Worm (Caenorhabditis elegans) whole organism, young adult: ENCODE results near the gene Y38A10A.7.
A peak's percentile ranks its signal among the peaks of the same experiment; 100 is the strongest.

Experiments
- B0336.3 ChIP-seq: fragments of 200-800 bp; sonication (Bioruptor generic); IDR thresholded peaks from 2 replicates; pipeline ENCODE4 v1.3.6; 2022; ENCODE audit warnings: missing genetic modification characterization, missing compliant biosample characterization
- C06A6.2 ChIP-seq: fragments of 200-800 bp; sonication (Bioruptor generic); conservative IDR thresholded peaks from 2 replicates; pipeline ENCODE4 v1.3.6; 2022; ENCODE audit warnings: missing genetic modification characterization, missing compliant biosample characterization
- D2030.7 ChIP-seq: fragments of 200-800 bp; sonication (Bioruptor generic); IDR thresholded peaks from 2 replicates; pipeline ENCODE4 v1.3.6; 2022; ENCODE audit warnings: missing genetic modification reagents, missing genetic modification characterization, missing compliant biosample characterization
- F37B4.10 ChIP-seq: fragments of 200-800 bp; sonication (Bioruptor generic); IDR thresholded peaks from 2 replicates; pipeline ENCODE4 v1.3.6; 2022; ENCODE audit warnings: missing genetic modification characterization, missing compliant biosample characterization
- F49E8.2 ChIP-seq: sonication (generic microtip); optimal IDR thresholded peaks from 3 replicates; lab custom pipeline; 2017; ENCODE audit warnings: missing genetic modification characterization, mild to moderate bottlenecking, missing compliant biosample characterization, antibody characterized with exemption, moderate library complexity; ENCODE audit not compliant: insufficient read depth
- Y53G8AR.9 ChIP-seq: fragments of 200-800 bp; sonication (Bioruptor generic); conservative IDR thresholded peaks from 2 replicates; pipeline ENCODE4 v1.3.6; 2022; ENCODE audit warnings: missing genetic modification reagents, missing genetic modification characterization, missing compliant biosample characterization
- Y67H2A.10 ChIP-seq: fragments of 200-800 bp; sonication (Bioruptor generic); conservative IDR thresholded peaks from 2 replicates; pipeline ENCODE4 v1.3.6; 2022; ENCODE audit warnings: missing genetic modification reagents, missing genetic modification characterization, missing compliant biosample characterization
- Y79H2A.3 ChIP-seq: fragments of 200-800 bp; sonication (Bioruptor generic); conservative IDR thresholded peaks from 2 replicates; pipeline ENCODE4 v1.3.6; 2022; ENCODE audit warnings: missing genetic modification reagents, missing genetic modification characterization, missing compliant biosample characterization
- Y95B8A.8 ChIP-seq: fragments of 200-800 bp; sonication (Bioruptor generic); IDR thresholded peaks from 2 replicates; pipeline ENCODE4 v1.3.6; 2022; ENCODE audit warnings: missing genetic modification reagents, missing genetic modification characterization, missing compliant biosample characterization
- ama-1 ChIP-seq, 3 experiments: fragments of 150-350 bp in 1 of 3; sonication (generic microtip) in 2 of 3; optimal IDR thresholded peaks; 2 replicates each; lab custom pipeline; 2014 to 2018; ENCODE audit warnings: missing biosample characterization in 2 of 3, missing genetic modification characterization in 2 of 3, missing genetic modification reagents in 2 of 3
- attf-3 ChIP-seq: fragments of 200-800 bp; sonication (Bioruptor generic); conservative IDR thresholded peaks from 2 replicates; pipeline ENCODE4 v1.3.6; 2022; ENCODE audit warnings: missing genetic modification reagents, missing genetic modification characterization, missing compliant biosample characterization
- attf-5 ChIP-seq: fragments of 200-800 bp; sonication (Bioruptor generic); optimal IDR thresholded peaks from 2 replicates; lab custom pipeline; 2018; ENCODE audit warnings: mild to moderate bottlenecking, missing genetic modification characterization, missing compliant biosample characterization
- ceh-79 ChIP-seq: sonication (generic microtip); optimal IDR thresholded peaks from 2 replicates; lab custom pipeline; 2017; ENCODE audit warnings: mild to moderate bottlenecking, missing genetic modification characterization, missing compliant biosample characterization
- die-1 ChIP-seq: sonication (generic microtip); optimal IDR thresholded peaks from 2 replicates; lab custom pipeline; 2016; ENCODE audit warnings: missing genotype, mild to moderate bottlenecking, missing genetic modification characterization, missing compliant biosample characterization
- egl-18 ChIP-seq: fragments of 200-800 bp; sonication (Bioruptor generic); IDR thresholded peaks from 2 replicates; pipeline ENCODE4 v1.3.6; 2022; ENCODE audit warnings: missing genetic modification reagents, missing genetic modification characterization, missing compliant biosample characterization
- ekl-4 ChIP-seq: fragments of 200-800 bp; sonication (Bioruptor generic); IDR thresholded peaks from 2 replicates; pipeline ENCODE4 v1.3.6; 2022; ENCODE audit warnings: missing genetic modification reagents, missing genetic modification characterization, missing compliant biosample characterization
- gei-17 ChIP-seq: fragments of 200-800 bp; sonication (Bioruptor generic); optimal IDR thresholded peaks from 2 replicates; lab custom pipeline; 2018; ENCODE audit warnings: mild to moderate bottlenecking, missing genetic modification characterization, missing compliant biosample characterization
- him-1 ChIP-seq: sonication (generic microtip); optimal IDR thresholded peaks from 2 replicates; lab custom pipeline; 2016; ENCODE audit warnings: missing genotype, missing genetic modification reagents, missing genetic modification characterization, missing compliant biosample characterization
- hmg-1.2 ChIP-seq: fragments of 200-800 bp; sonication (Bioruptor generic); IDR thresholded peaks from 2 replicates; pipeline ENCODE4 v1.3.6; 2022; ENCODE audit warnings: missing genetic modification reagents, missing genetic modification characterization, missing compliant biosample characterization
- hrde-1 ChIP-seq: sonication (generic microtip); optimal IDR thresholded peaks from 2 replicates; lab custom pipeline; 2016; ENCODE audit warnings: missing genetic modification characterization, mild to moderate bottlenecking, missing compliant biosample characterization, moderate library complexity, missing genotype, missing genetic modification reagents, borderline replicate concordance
- lag-1 ChIP-seq: fragments of 200-800 bp; sonication (Bioruptor generic); IDR thresholded peaks from 2 replicates; pipeline ENCODE4 v1.3.6; 2022; ENCODE audit warnings: missing genetic modification reagents, missing genetic modification characterization, missing compliant biosample characterization
- lin-26 ChIP-seq: fragments of 200-800 bp; sonication (Bioruptor generic); IDR thresholded peaks from 2 replicates; pipeline ENCODE4 v1.3.6; 2022; ENCODE audit warnings: missing genetic modification reagents, missing genetic modification characterization, missing compliant biosample characterization
- lin-54 ChIP-seq: fragments of 200-800 bp; sonication (Bioruptor generic); optimal IDR thresholded peaks from 2 replicates; lab custom pipeline; 2018; ENCODE audit warnings: mild to moderate bottlenecking, missing genetic modification characterization, missing compliant biosample characterization
- lsl-1 ChIP-seq: fragments of 200-800 bp; sonication (Bioruptor generic); optimal IDR thresholded peaks from 2 replicates; lab custom pipeline; 2018; ENCODE audit warnings: mild to moderate bottlenecking, missing genetic modification characterization, moderate library complexity, missing compliant biosample characterization
- madf-8 ChIP-seq: fragments of 200-800 bp; sonication (Bioruptor generic); conservative IDR thresholded peaks from 2 replicates; pipeline ENCODE4 v1.3.6; 2022; ENCODE audit warnings: missing genetic modification reagents, missing genetic modification characterization, missing compliant biosample characterization
- mcd-1 ChIP-seq: fragments of 200-800 bp; sonication (Bioruptor generic); IDR thresholded peaks from 2 replicates; pipeline ENCODE4 v1.3.6; 2022; ENCODE audit warnings: missing genetic modification reagents, missing genetic modification characterization, missing compliant biosample characterization
- mel-28 ChIP-seq: sonication (generic microtip); optimal IDR thresholded peaks from 2 replicates; lab custom pipeline; 2016; ENCODE audit warnings: borderline replicate concordance, mild to moderate bottlenecking, missing genetic modification characterization, missing compliant biosample characterization
- mes-4 ChIP-seq: sonication (generic microtip); optimal IDR thresholded peaks from 2 replicates; lab custom pipeline; 2016; ENCODE audit warnings: missing genotype, missing genetic modification characterization, missing compliant biosample characterization
- nfya-2 ChIP-seq: fragments of 200-800 bp; sonication (Bioruptor generic); IDR thresholded peaks from 2 replicates; pipeline ENCODE4 v1.3.6; 2022; ENCODE audit warnings: missing genetic modification reagents, missing genetic modification characterization, missing compliant biosample characterization
- nfyb-1 ChIP-seq: fragments of 200-800 bp; sonication (Bioruptor generic); IDR thresholded peaks from 2 replicates; pipeline ENCODE4 v1.3.6; 2022; ENCODE audit warnings: missing genetic modification reagents, missing genetic modification characterization, missing compliant biosample characterization
- nhr-80 ChIP-seq: sonication (generic microtip); optimal IDR thresholded peaks from 2 replicates; lab custom pipeline; 2016; ENCODE audit warnings: missing genetic modification characterization, missing compliant biosample characterization
- nhr-90 ChIP-seq: sonication (generic microtip); optimal IDR thresholded peaks from 2 replicates; lab custom pipeline; 2016; ENCODE audit warnings: missing genotype, mild to moderate bottlenecking, missing genetic modification characterization, missing compliant biosample characterization
- pbrm-1 ChIP-seq: fragments of 200-800 bp; sonication (Bioruptor generic); IDR thresholded peaks from 2 replicates; pipeline ENCODE4 v1.3.6; 2022; ENCODE audit warnings: missing genetic modification reagents, missing genetic modification characterization, missing compliant biosample characterization
- rcor-1 ChIP-seq: fragments of 200-800 bp; sonication (Bioruptor generic); IDR thresholded peaks from 2 replicates; pipeline ENCODE4 v1.3.6; 2022; ENCODE audit warnings: missing genetic modification reagents, missing genetic modification characterization, missing compliant biosample characterization
- rec-8 ChIP-seq, 2 experiments: sonication (generic microtip); optimal IDR thresholded peaks; 2 replicates each; lab custom pipeline; 2016; ENCODE audit warnings: mild to moderate bottlenecking in 2 of 2, missing genetic modification characterization in 2 of 2, missing genetic modification reagents in 2 of 2, missing genotype in 2 of 2, missing biosample characterization in 1 of 2, missing compliant biosample characterization in 1 of 2, moderate library complexity in 1 of 2
- repo-1 ChIP-seq: sonication (generic microtip); optimal IDR thresholded peaks from 2 replicates; lab custom pipeline; 2017; ENCODE audit warnings: mild to moderate bottlenecking, missing genetic modification characterization, missing compliant biosample characterization
- rpc-1 ChIP-seq, 2 experiments: fragments of 150-350 bp in 1 of 2; sonication (generic microtip) in 1 of 2; optimal IDR thresholded peaks; 2 replicates each; lab custom pipeline; 2014 to 2018; ENCODE audit warnings: missing biosample characterization in 1 of 2, missing genetic modification characterization in 1 of 2, missing genetic modification reagents in 1 of 2, missing genotype in 1 of 2
- snpc-4 ChIP-seq, 5 experiments: fragments of 150-350 bp in 1 of 5; sonication (generic microtip) in 4 of 5; optimal IDR thresholded peaks; 2 replicates each; lab custom pipeline; 2014 to 2018; ENCODE audit warnings: missing genetic modification characterization in 5 of 5, missing biosample characterization in 3 of 5, antibody characterized with exemption in 2 of 5, mild to moderate bottlenecking in 2 of 5, missing compliant biosample characterization in 2 of 5, missing genotype in 2 of 5, moderate library complexity in 2 of 5, missing genetic modification reagents in 1 of 5
- tbp1 ChIP-seq: fragments of 200-800 bp; sonication (Bioruptor generic); optimal IDR thresholded peaks from 2 replicates; lab custom pipeline; 2018; ENCODE audit warnings: mild to moderate bottlenecking, missing genetic modification characterization, missing compliant biosample characterization
- tlf-1 ChIP-seq: fragments of 200-800 bp; sonication (Bioruptor generic); optimal IDR thresholded peaks from 2 replicates; lab custom pipeline; 2018; ENCODE audit warnings: mild to moderate bottlenecking, missing genetic modification characterization, missing compliant biosample characterization
- ztf-18 ChIP-seq: sonication (generic microtip); optimal IDR thresholded peaks from 2 replicates; lab custom pipeline; 2016; ENCODE audit warnings: missing genotype, mild to moderate bottlenecking, missing genetic modification characterization, missing compliant biosample characterization
- ztf-26 ChIP-seq: sonication (generic microtip); optimal IDR thresholded peaks from 2 replicates; lab custom pipeline; 2017; ENCODE audit warnings: missing genetic modification characterization, missing compliant biosample characterization

Y38A10A.7 gene

ce11 chrV:6098755-6099155 lies 2.8 kb downstream of the Y38A10A.7 start (continued):
- TF ChIP-seq lsl-1 (GFP tag; lab: Kevin White, UChicago), result no peak
- peak; percentile 57; the same call in 1 of the 2 replicates for TF ChIP-seq pbrm-1 (GFP tag; lab: Robert Waterston, UW)
- TF ChIP-seq egl-18 (GFP tag; lab: Robert Waterston, UW), result no peak
- TF ChIP-seq mcd-1 (GFP tag; lab: Robert Waterston, UW), result no peak
- peak; percentile 28 for TF ChIP-seq repo-1 (tag; lab: Kevin White, UChicago)
- peak; percentile 71 for TF ChIP-seq him-1 (tag; lab: Kevin White, UChicago)
- TF ChIP-seq hrde-1 (tag; lab: Kevin White, UChicago), result peak; percentile 74
- no peak for TF ChIP-seq snpc-4 (GFP tag; optimal IDR thresholded peaks at IDR 0.05; lab: Kevin White, UChicago)
- TF ChIP-seq snpc-4 (tag; optimal IDR thresholded peaks at IDR 0.05; lab: Kevin White, UChicago), result peak in 1 of 4 experiments; percentile 2
- TF ChIP-seq die-1 (tag; lab: Kevin White, UChicago), result peak; percentile 42
- peak; percentile 8 for TF ChIP-seq tbp1 (GFP tag; lab: Kevin White, UChicago)
- peak; percentile 74 for TF ChIP-seq ama-1 (optimal IDR thresholded peaks at IDR 0.05; lab: Kevin White, UChicago)
- peak in 1 of 2 experiments; percentile 65 for TF ChIP-seq ama-1 (GFP tag; optimal IDR thresholded peaks at IDR 0.05; lab: Kevin White, UChicago)
- no peak for TF ChIP-seq tlf-1 (GFP tag; lab: Kevin White, UChicago)
- peak; percentile 42; the same call in 1 of the 2 replicates for TF ChIP-seq B0336.3 (GFP tag; lab: Robert Waterston, UW)
- peak; percentile 10 for TF ChIP-seq attf-5
- no peak for TF ChIP-seq lin-54 (GFP tag; lab: Kevin White, UChicago)
- peak; percentile 38; the same call in 1 of the 2 replicates for TF ChIP-seq Y95B8A.8
- TF ChIP-seq nhr-90 (tag; lab: Kevin White, UChicago), result no peak
- TF ChIP-seq Y67H2A.10 (GFP tag; lab: Robert Waterston, UW), result no peak
- peak; percentile 54; the same call in 1 of the 2 replicates for TF ChIP-seq D2030.7
- TF ChIP-seq madf-8 (GFP tag; lab: Robert Waterston, UW), result 0 out of 2 replicates have a peak, but pooled peaks have one; percentile 7
- TF ChIP-seq lin-26 (GFP tag; lab: Robert Waterston, UW), result peak; percentile 58; the same call in 1 of the 2 replicates

ce11 chrV:6099634-6100033 lies 3.6 kb downstream of the Y38A10A.7 start:
- no peak for TF ChIP-seq die-1 (tag; lab: Kevin White, UChicago)
- no peak for TF ChIP-seq lag-1 (GFP tag; lab: Robert Waterston, UW)
- TF ChIP-seq mes-4, result no peak
- TF ChIP-seq lin-26 (GFP tag; lab: Robert Waterston, UW), result 0 out of 2 replicates have a peak, but pooled peaks have one; percentile 38
- TF ChIP-seq hmg-1.2 (GFP tag; lab: Robert Waterston, UW), result 0 out of 2 replicates have a peak, but pooled peaks have one; percentile 9
- TF ChIP-seq nfya-2, result no peak
- TF ChIP-seq rec-8 (tag; optimal IDR thresholded peaks at IDR 0.05; lab: Kevin White, UChicago), result no peak
- TF ChIP-seq rpc-1 (optimal IDR thresholded peaks at IDR 0.05; lab: Kevin White, UChicago), result no peak
- TF ChIP-seq rpc-1 (tag; optimal IDR thresholded peaks at IDR 0.05; lab: Kevin White, UChicago), result no peak

- peak; percentile 71 for TF ChIP-seq C06A6.2
- TF ChIP-seq F37B4.10, result 0 out of 2 replicates have a peak, but pooled peaks have one; percentile 56
- peak; percentile 36; the same call in 1 of the 2 replicates for TF ChIP-seq D2030.7
- no peak for TF ChIP-seq snpc-4 (GFP tag; optimal IDR thresholded peaks at IDR 0.05; lab: Kevin White, UChicago)
- peak; percentile 29 to 77 (median 56) for TF ChIP-seq snpc-4 (tag; optimal IDR thresholded peaks at IDR 0.05; lab: Kevin White, UChicago)
- peak; percentile 80 for TF ChIP-seq ekl-4 (GFP tag; lab: Robert Waterston, UW)
- TF ChIP-seq nfyb-1 (GFP tag; lab: Robert Waterston, UW), result peak; percentile 100
- peak; percentile 89 for TF ChIP-seq nhr-80
- no peak for TF ChIP-seq mel-28 (tag; lab: Kevin White, UChicago)
- TF ChIP-seq gei-17, result peak; percentile 66
- TF ChIP-seq Y79H2A.3 (GFP tag; lab: Robert Waterston, UW), result peak; percentile 59; the same call in 1 of the 2 replicates
- TF ChIP-seq F49E8.2 (tag; lab: Kevin White, UChicago), result no peak
- no peak for TF ChIP-seq ceh-79 (tag; lab: Kevin White, UChicago)
- peak; percentile 77 for TF ChIP-seq Y53G8AR.9 (GFP tag; lab: Robert Waterston, UW)
- TF ChIP-seq ztf-18 (tag; lab: Kevin White, UChicago), result peak; percentile 79
- TF ChIP-seq attf-3, result 0 out of 2 replicates have a peak, but pooled peaks have one; percentile 32
- peak; percentile 81 for TF ChIP-seq ztf-26
- peak; percentile 73 for TF ChIP-seq rcor-1 (GFP tag; lab: Robert Waterston, UW)
Observed at ce11 chrV:6100492-6101004, 4.6 kb downstream of the Y38A10A.7 start, which contains the start of gene crt-1. Gene crt-1 (minus strand): TSS chrV:6100542.
